Worm (Caenorhabditis elegans): Measurements from ENCODE around the gene xbx-3.
"Not testable (repeated sequence)": the region's sequence is repeated elsewhere in the genome, so short reads cannot be mapped to it uniquely, and the experiment has no call there.

xbx-3 gene

DNA sequence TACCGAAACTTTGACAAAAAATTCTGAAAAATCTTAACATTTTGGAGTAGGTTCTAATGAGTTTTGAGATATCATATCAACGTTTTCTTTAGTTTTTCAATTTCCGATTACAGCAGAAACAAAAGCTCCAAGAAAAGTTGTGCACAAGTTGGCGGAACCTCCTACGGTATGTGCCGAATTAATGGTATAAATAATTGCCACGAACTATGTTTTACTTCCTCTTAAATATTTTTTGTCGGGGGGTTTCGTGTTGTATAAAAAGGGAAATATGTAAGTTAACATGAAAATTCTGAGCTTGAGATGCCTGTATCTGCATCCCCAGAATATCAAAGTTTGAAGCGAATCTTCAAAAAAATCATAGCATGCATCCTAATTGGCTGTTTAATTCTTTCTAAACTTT, 1.9 kb upstream of the xbx-3 start, which contains the start of gene M04D8.8:
Gene M04D8.8, plus strand, starts transcription at position 301 of the 400 bp plus-strand sequence.
- TF ChIP-seq sup-37 (GFP tag; optimal IDR thresholded peaks at IDR 0.05) (no peak), unc-86 (tag; optimal IDR thresholded peaks at IDR 0.05) (no peak), C34B4.2 (tag; optimal IDR thresholded peaks at IDR 0.05) (no peak)

DNA sequence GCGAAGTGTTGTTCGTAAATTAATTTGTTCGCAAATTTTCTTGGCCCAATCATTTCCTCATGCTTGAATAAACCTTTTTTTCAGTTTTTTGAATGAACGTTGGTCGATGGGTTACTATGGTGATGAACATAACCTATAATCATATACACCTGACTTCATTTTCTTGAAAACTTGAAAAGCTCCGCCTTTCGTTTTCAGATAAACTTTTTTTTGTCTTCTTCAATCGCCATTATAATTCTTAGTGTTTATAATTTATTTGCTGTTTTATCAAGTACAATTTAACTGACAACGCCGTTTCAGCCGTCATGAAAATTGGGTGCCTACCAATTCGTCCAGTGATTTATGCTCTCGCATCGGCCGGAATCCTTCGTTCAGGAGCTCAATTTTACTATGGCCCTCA, 1.4 kb downstream of the xbx-3 start, which contains the start of gene M04D8.7:
Gene M04D8.7, plus strand, starts transcription at position 301 of the 400 bp plus-strand sequence.
- no peak for TF ChIP-seq lir-3 (tag; optimal IDR thresholded peaks at IDR 0.05; ENCODE audit: poor library complexity)
- no peak for TF ChIP-seq egl-27 (tag; optimal IDR thresholded peaks at IDR 0.05)
- TF ChIP-seq lin-13 (GFP tag; optimal IDR thresholded peaks at IDR 0.05), result no peak
- TF ChIP-seq nhr-237 (tag; optimal IDR thresholded peaks at IDR 0.05), result no peak
- TF ChIP-seq mdl-1 (tag; optimal IDR thresholded peaks at IDR 0.05), result no peak
- TF ChIP-seq snu-23 (GFP tag; optimal IDR thresholded peaks at IDR 0.05), result no peak
- TF ChIP-seq ets-5 (GFP tag; IDR thresholded peaks at IDR 0.05), result no peak
- TF ChIP-seq snpc-4 (tag; optimal IDR thresholded peaks at IDR 0.05), result no peak
- TF ChIP-seq ztf-11 (tag; optimal IDR thresholded peaks at IDR 0.05), result no peak
- TF ChIP-seq hpl-2 (GFP tag; optimal IDR thresholded peaks at IDR 0.05), result no peak
- peak; percentile 41 for TF ChIP-seq fkh-8 (tag; optimal IDR thresholded peaks at IDR 0.05)
- no peak for TF ChIP-seq sup-37 (GFP tag; optimal IDR thresholded peaks at IDR 0.05)
- no peak for TF ChIP-seq ceh-88 (GFP tag; IDR thresholded peaks at IDR 0.05)
- TF ChIP-seq nhr-71 (tag; optimal IDR thresholded peaks at IDR 0.05), result peak; percentile 12

DNA sequence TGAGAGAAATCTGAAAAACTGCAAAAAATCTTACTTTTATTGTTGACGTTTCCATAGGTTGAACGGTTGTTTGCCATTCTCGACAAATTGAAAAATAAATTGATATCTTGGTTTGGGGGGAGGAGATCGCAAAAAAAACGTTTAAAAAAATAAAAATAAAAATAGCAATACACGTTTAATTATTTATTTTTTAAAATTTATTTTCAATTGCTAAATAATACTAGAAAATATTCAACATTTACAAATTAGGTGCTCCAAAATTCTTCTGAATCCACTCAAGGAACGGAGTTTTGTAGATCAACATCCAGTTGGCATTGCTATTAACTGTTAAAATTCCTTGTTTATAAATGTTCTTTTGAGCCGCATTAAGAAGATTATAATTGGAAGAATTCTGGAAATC, 4.3 kb downstream of the xbx-3 start, which contains the start of gene T16G12.7:
Gene T16G12.7, minus strand, starts transcription at position 101 of the 400 bp plus-strand sequence.
- no peak for TF ChIP-seq ama-1 (optimal IDR thresholded peaks at IDR 0.05)
- TF ChIP-seq tlp-1 (tag; optimal IDR thresholded peaks at IDR 0.05), result no peak
- no peak for TF ChIP-seq pag-3 (tag; optimal IDR thresholded peaks at IDR 0.05; ENCODE audit: borderline replicate concordance, insufficient read depth)
- TF ChIP-seq hlh-4 (tag; optimal IDR thresholded peaks at IDR 0.05), result no peak
- TF ChIP-seq ztf-11 (tag; optimal IDR thresholded peaks at IDR 0.05), result no peak
- no peak for TF ChIP-seq nhr-77 (tag; optimal IDR thresholded peaks at IDR 0.05)
- TF ChIP-seq nhr-237 (tag; optimal IDR thresholded peaks at IDR 0.05), result no peak
- TF ChIP-seq nhr-90 (tag; optimal IDR thresholded peaks at IDR 0.05; ENCODE audit: poor library complexity), result no peak
- TF ChIP-seq C34B4.2 (tag; optimal IDR thresholded peaks at IDR 0.05), result no peak
- TF ChIP-seq fkh-4 (tag; optimal IDR thresholded peaks at IDR 0.05; ENCODE audit: borderline replicate concordance), result no peak
- no peak for TF ChIP-seq skn-1 (tag; optimal IDR thresholded peaks at IDR 0.05)
- no peak for TF ChIP-seq hpl-2 (GFP tag; optimal IDR thresholded peaks at IDR 0.05)
- TF ChIP-seq snu-23 (GFP tag; optimal IDR thresholded peaks at IDR 0.05), result no peak
- no peak for TF ChIP-seq sup-37 (GFP tag; optimal IDR thresholded peaks at IDR 0.05)
- no peak for TF ChIP-seq swsn-7 (tag; optimal IDR thresholded peaks at IDR 0.05)
- no peak for TF ChIP-seq C04F5.9 (tag; optimal IDR thresholded peaks at IDR 0.05)
- no peak for TF ChIP-seq nhr-28 (tag; optimal IDR thresholded peaks at IDR 0.05)
- TF ChIP-seq Y116A8C.19 (tag; optimal IDR thresholded peaks at IDR 0.05; ENCODE audit: borderline replicate concordance), result no peak

DNA sequence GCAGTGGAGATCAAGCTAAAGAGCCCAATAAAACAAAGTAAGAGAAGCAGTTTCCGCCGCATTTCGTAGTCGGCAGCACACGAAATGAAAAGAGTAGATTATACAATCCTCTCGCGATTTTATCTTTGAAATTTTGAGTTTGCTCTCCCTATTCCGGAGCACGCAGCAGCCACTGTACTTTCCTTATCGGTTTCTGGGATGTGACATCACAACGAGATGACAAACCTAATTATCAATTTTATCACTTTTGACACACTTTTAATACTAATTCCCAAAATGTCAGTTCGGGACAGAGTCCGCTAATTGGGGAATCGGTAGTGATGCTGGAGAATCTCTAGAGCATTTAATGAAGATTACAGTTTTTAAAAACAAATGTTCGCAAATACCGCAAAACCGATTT, 13.9 kb downstream of the xbx-3 start, which contains the start of gene T16G12.1:
Gene T16G12.1, minus strand, starts transcription at position 176 of the 400 bp plus-strand sequence.
- TF ChIP-seq elt-2 (tag; optimal IDR thresholded peaks at IDR 0.05), result peak; percentile 61
- no peak for TF ChIP-seq lin-13 (GFP tag; optimal IDR thresholded peaks at IDR 0.05)
- TF ChIP-seq nhr-20 (tag; optimal IDR thresholded peaks at IDR 0.05), result no peak
- no peak for TF ChIP-seq irx-1 (tag; optimal IDR thresholded peaks at IDR 0.05)
- no peak for TF ChIP-seq tbx-2 (tag; optimal IDR thresholded peaks at IDR 0.05)

DNA sequence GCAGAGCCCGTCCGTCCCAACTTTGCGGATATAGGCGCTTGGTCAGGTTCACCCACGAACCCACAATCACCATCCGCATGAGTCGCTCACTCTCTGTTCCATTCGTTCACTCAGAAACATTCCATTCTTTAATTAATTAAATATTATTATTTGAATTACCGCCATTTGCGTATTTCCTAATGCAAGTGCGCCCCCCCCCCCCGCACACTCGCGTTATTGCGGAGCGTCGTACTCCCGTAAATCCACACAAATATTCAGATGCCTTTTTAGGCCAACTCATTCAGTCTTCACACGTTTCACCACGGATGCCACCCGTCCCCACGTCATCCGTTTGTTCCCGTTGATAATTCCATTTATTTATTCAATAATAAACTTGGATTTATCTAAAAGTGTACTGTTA, 14.6 kb downstream of the xbx-3 start, which contains the start of gene T16G12.3:
Gene T16G12.3, plus strand, starts transcription at position 301 of the 400 bp plus-strand sequence.
- not testable (repeated sequence) for TF ChIP-seq xbp-1, nhr-237, dsc-1 (tag; optimal IDR thresholded peaks at IDR 0.05)
